Worm (Caenorhabditis elegans) whole organism, L3 larva: Measurements from ENCODE around the gene nhr-27.

ENCODE experiments used
- elt-1 ChIP-seq: fragments of 150-350 bp; optimal IDR thresholded peaks from 2 replicates; lab custom pipeline; 2014; ENCODE audit warnings: missing biosample characterization, missing genetic modification characterization
- elt-2 ChIP-seq: sonication (generic microtip); optimal IDR thresholded peaks from 2 replicates; lab custom pipeline; 2016; ENCODE audit warnings: missing genetic modification reagents, mild to moderate bottlenecking, missing genetic modification characterization, missing compliant biosample characterization
- fos-1 ChIP-seq: fragments of 150-350 bp; optimal IDR thresholded peaks from 2 replicates; lab custom pipeline; 2014; ENCODE audit warnings: missing biosample characterization, missing genetic modification characterization
- jun-1 ChIP-seq: fragments of 150-350 bp; optimal IDR thresholded peaks from 2 replicates; lab custom pipeline; 2014; ENCODE audit warnings: missing biosample characterization, missing genetic modification reagents, missing genetic modification characterization
- mdl-1 ChIP-seq: fragments of 150-350 bp; optimal IDR thresholded peaks from 2 replicates; lab custom pipeline; 2014; ENCODE audit warnings: missing biosample characterization, missing genetic modification characterization
- nhr-11 ChIP-seq: fragments of 150-350 bp; optimal IDR thresholded peaks from 2 replicates; lab custom pipeline; 2014; ENCODE audit warnings: missing biosample characterization, missing genetic modification characterization
- nhr-12 ChIP-seq: fragments of 150-350 bp; optimal IDR thresholded peaks from 2 replicates; lab custom pipeline; 2014; ENCODE audit warnings: missing biosample characterization, missing genetic modification characterization
- nhr-28 ChIP-seq: fragments of 150-350 bp; optimal IDR thresholded peaks from 2 replicates; lab custom pipeline; 2014; ENCODE audit warnings: missing biosample characterization, missing genetic modification characterization
- nhr-77 ChIP-seq: fragments of 150-350 bp; optimal IDR thresholded peaks from 2 replicates; lab custom pipeline; 2014; ENCODE audit warnings: missing biosample characterization, missing genetic modification characterization
- pqm-1 ChIP-seq: fragments of 150-350 bp; optimal IDR thresholded peaks from 2 replicates; lab custom pipeline; 2017; ENCODE audit warnings: missing biosample characterization, missing genetic modification characterization, inconsistent platforms

DNA sequence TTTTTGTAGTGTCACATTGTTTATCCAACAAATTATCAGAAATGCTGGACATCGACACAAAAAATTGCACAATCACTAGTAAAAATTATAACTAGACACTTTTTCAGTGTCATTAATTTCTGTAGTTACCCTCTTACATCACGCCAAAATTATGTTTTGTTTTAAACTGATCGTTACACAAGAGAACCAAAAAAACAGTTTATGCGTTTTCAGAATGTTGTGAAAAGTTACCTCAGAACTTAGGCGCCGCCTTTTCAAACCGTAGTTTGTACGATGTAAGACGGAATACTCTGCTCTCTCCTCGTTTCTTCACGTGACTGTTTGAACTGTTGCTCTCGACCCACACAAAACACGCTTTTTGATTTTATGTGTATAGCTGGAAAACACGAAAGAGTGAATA lies 69.7 kb downstream of the nhr-27 start, which contains the start of gene pgp-13:
- TF ChIP-seq elt-2 (tag; lab: Kevin White, UChicago) (no peak), fos-1 (no peak), nhr-28 (tag; lab: Kevin White, UChicago) (no peak), pqm-1 (no peak), jun-1 (no peak), mdl-1 (no peak), elt-1 (tag; lab: Kevin White, UChicago) (no peak), nhr-12 (tag; lab: Kevin White, UChicago) (no peak), nhr-77 (no peak), nhr-11 (tag; lab: Kevin White, UChicago) (no peak)
